Worm (Caenorhabditis elegans): ENCODE results near the gene msp-3.

Gene msp-3

ce11 chrII:4753133-4753532, 32.9 kb downstream of the msp-3 start, which contains the start of gene C27D9.1:
Gene C27D9.1 (plus strand): TSS chrII:4753413.
- no peak for TF ChIP-seq tra-4 (tag; optimal IDR thresholded peaks at IDR 0.05)
- TF ChIP-seq hmg-4 (GFP tag; optimal IDR thresholded peaks at IDR 0.05): no peak
- no peak for TF ChIP-seq B0310.2 (tag; optimal IDR thresholded peaks at IDR 0.05)
- no peak for TF ChIP-seq tbx-11 (GFP tag; IDR thresholded peaks at IDR 0.05)
- no peak for TF ChIP-seq tbx-37 (GFP tag; conservative IDR thresholded peaks at IDR 0.05)
- TF ChIP-seq F13C5.2 (tag; optimal IDR thresholded peaks at IDR 0.05): no peak
- TF ChIP-seq scrt-1 (GFP tag; IDR thresholded peaks at IDR 0.05): no peak
- no peak for TF ChIP-seq aly-1 (tag; optimal IDR thresholded peaks at IDR 0.05)
- TF ChIP-seq pes-1 (GFP tag; IDR thresholded peaks at IDR 0.05): no peak
- TF ChIP-seq hmbx-1 (tag; optimal IDR thresholded peaks at IDR 0.05): no peak
- no peak for TF ChIP-seq sea-1 (GFP tag; conservative IDR thresholded peaks at IDR 0.05)
- TF ChIP-seq hnd-1 (tag; optimal IDR thresholded peaks at IDR 0.05): no peak
- no peak for TF ChIP-seq ama-1 (optimal IDR thresholded peaks at IDR 0.05)
- no peak for TF ChIP-seq ets-7 (tag; optimal IDR thresholded peaks at IDR 0.05)
- TF ChIP-seq flt-1 (GFP tag; IDR thresholded peaks at IDR 0.05): no peak
- TF ChIP-seq ceh-13 (GFP tag; optimal IDR thresholded peaks at IDR 0.05): no peak
- TF ChIP-seq ceh-36 (tag; optimal IDR thresholded peaks at IDR 0.05): no peak

- TF ChIP-seq ceh-36 (tag; optimal IDR thresholded peaks at IDR 0.05) (no peak), tra-4 (tag; optimal IDR thresholded peaks at IDR 0.05) (no peak), tbx-11 (GFP tag; IDR thresholded peaks at IDR 0.05) (no peak), pes-1 (GFP tag; IDR thresholded peaks at IDR 0.05) (no peak), scrt-1 (GFP tag; IDR thresholded peaks at IDR 0.05) (no peak), F13C5.2 (tag; optimal IDR thresholded peaks at IDR 0.05) (no peak), ets-7 (tag; optimal IDR thresholded peaks at IDR 0.05) (no peak), flt-1 (GFP tag; IDR thresholded peaks at IDR 0.05) (no peak), ceh-13 (GFP tag; optimal IDR thresholded peaks at IDR 0.05) (no peak), aly-1 (tag; optimal IDR thresholded peaks at IDR 0.05) (no peak), hmg-4 (GFP tag; optimal IDR thresholded peaks at IDR 0.05) (no peak), hmbx-1 (tag; optimal IDR thresholded peaks at IDR 0.05) (no peak), B0310.2 (tag; optimal IDR thresholded peaks at IDR 0.05) (no peak), sea-1 (GFP tag; conservative IDR thresholded peaks at IDR 0.05) (no peak), hnd-1 (tag; optimal IDR thresholded peaks at IDR 0.05) (no peak), ama-1 (optimal IDR thresholded peaks at IDR 0.05) (no peak), tbx-37 (GFP tag; conservative IDR thresholded peaks at IDR 0.05) (no peak)
Observed at ce11 chrII:4752257-4752728, 33.8 kb downstream of the msp-3 start, which contains the start of gene F41C3.1. Gene F41C3.1 (plus strand): TSS chrII:4752307.

- TF ChIP-seq ceh-13 (GFP tag; optimal IDR thresholded peaks at IDR 0.05) (no peak), pes-1 (GFP tag; IDR thresholded peaks at IDR 0.05) (no peak), F13C5.2 (tag; optimal IDR thresholded peaks at IDR 0.05) (no peak), hnd-1 (tag; optimal IDR thresholded peaks at IDR 0.05) (no peak), aly-1 (tag; optimal IDR thresholded peaks at IDR 0.05) (no peak), tbx-11 (GFP tag; IDR thresholded peaks at IDR 0.05) (no peak), hmg-4 (GFP tag; optimal IDR thresholded peaks at IDR 0.05) (no peak), scrt-1 (GFP tag; IDR thresholded peaks at IDR 0.05) (no peak), sea-1 (GFP tag; conservative IDR thresholded peaks at IDR 0.05) (no peak), ama-1 (optimal IDR thresholded peaks at IDR 0.05) (no peak), B0310.2 (tag; optimal IDR thresholded peaks at IDR 0.05) (no peak)
Observed at ce11 chrII:4749581-4749980, 36.5 kb downstream of the msp-3 start, which contains the start of gene F41C3.2. Gene F41C3.2 (plus strand): TSS chrII:4749968.

DNA sequence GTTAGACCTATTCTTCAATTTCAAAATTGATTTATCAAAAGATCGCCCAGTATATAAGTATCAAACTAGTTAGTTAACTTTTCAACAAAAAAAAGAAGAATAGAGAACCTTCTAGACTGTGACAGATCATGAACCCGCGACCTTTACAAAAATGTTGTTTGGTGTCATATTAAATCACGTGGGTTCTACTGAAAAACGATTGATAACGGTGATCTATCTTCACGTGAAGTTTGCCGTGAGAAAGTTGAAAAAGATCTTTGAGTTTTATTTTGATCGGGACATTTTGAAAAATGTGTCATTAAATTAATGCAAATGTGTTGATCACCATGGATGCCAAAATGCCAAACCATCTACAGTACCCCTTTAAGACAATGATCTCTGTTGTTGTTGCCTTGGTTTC, 37.7 kb downstream of the msp-3 start:
- no peak for TF ChIP-seq F13C5.2 (tag; optimal IDR thresholded peaks at IDR 0.05)
- TF ChIP-seq flt-1 (GFP tag; IDR thresholded peaks at IDR 0.05): no peak
- no peak for TF ChIP-seq ama-1 (optimal IDR thresholded peaks at IDR 0.05)
- no peak for TF ChIP-seq hmg-4 (GFP tag; optimal IDR thresholded peaks at IDR 0.05)
- TF ChIP-seq sea-1 (GFP tag; conservative IDR thresholded peaks at IDR 0.05): no peak
- TF ChIP-seq B0310.2 (tag; optimal IDR thresholded peaks at IDR 0.05): no peak
- no peak for TF ChIP-seq aly-1 (tag; optimal IDR thresholded peaks at IDR 0.05)
- no peak for TF ChIP-seq ets-7 (tag; optimal IDR thresholded peaks at IDR 0.05)
- TF ChIP-seq hnd-1 (tag; optimal IDR thresholded peaks at IDR 0.05): no peak
- TF ChIP-seq pes-1 (GFP tag; IDR thresholded peaks at IDR 0.05): no peak
- no peak for TF ChIP-seq tbx-37 (GFP tag; conservative IDR thresholded peaks at IDR 0.05)
- no peak for TF ChIP-seq ceh-36 (tag; optimal IDR thresholded peaks at IDR 0.05)
- TF ChIP-seq scrt-1 (GFP tag; IDR thresholded peaks at IDR 0.05): no peak
- TF ChIP-seq tbx-11 (GFP tag; IDR thresholded peaks at IDR 0.05): no peak
- TF ChIP-seq tra-4 (tag; optimal IDR thresholded peaks at IDR 0.05): no peak
- no peak for TF ChIP-seq hmbx-1 (tag; optimal IDR thresholded peaks at IDR 0.05)
- TF ChIP-seq ceh-13 (GFP tag; optimal IDR thresholded peaks at IDR 0.05): no peak

ce11 chrII:4747697-4748096, 38.4 kb downstream of the msp-3 start:
- TF ChIP-seq aly-1 (tag; optimal IDR thresholded peaks at IDR 0.05) (no peak), tbx-11 (GFP tag; IDR thresholded peaks at IDR 0.05) (no peak), ceh-13 (GFP tag; optimal IDR thresholded peaks at IDR 0.05) (no peak), tra-4 (tag; optimal IDR thresholded peaks at IDR 0.05) (no peak), B0310.2 (tag; optimal IDR thresholded peaks at IDR 0.05) (no peak), ceh-36 (tag; optimal IDR thresholded peaks at IDR 0.05) (no peak), ama-1 (optimal IDR thresholded peaks at IDR 0.05) (no peak)

DNA sequence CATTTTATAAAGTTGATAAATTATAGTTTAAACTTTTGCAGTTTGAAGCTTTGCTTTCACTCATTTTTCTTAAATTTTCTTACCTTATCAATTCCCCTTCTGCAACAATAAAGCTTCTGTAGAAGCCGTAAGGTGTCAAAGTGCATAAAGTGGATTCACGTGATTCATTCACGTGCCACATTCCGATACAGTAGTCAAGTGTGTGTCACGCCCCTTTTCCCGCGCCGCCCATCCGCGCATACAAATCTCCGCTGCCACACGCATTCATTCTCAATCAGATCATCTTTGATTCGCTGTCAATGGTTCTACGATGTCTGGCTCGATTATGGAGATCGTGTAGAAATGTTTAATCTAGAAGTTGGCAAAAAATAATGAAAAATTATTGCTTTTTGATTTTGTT, 39.0 kb downstream of the msp-3 start:
- TF ChIP-seq aly-1 (tag; optimal IDR thresholded peaks at IDR 0.05) (no peak), scrt-1 (GFP tag; IDR thresholded peaks at IDR 0.05) (no peak), hmbx-1 (tag; optimal IDR thresholded peaks at IDR 0.05) (no peak), ama-1 (optimal IDR thresholded peaks at IDR 0.05) (no peak), tra-4 (tag; optimal IDR thresholded peaks at IDR 0.05) (no peak), pes-1 (GFP tag; IDR thresholded peaks at IDR 0.05) (no peak), tbx-11 (GFP tag; IDR thresholded peaks at IDR 0.05) (no peak), flt-1 (GFP tag; IDR thresholded peaks at IDR 0.05) (no peak), tbx-37 (GFP tag; conservative IDR thresholded peaks at IDR 0.05) (no peak), ceh-13 (GFP tag; optimal IDR thresholded peaks at IDR 0.05) (no peak), F13C5.2 (tag; optimal IDR thresholded peaks at IDR 0.05) (no peak), B0310.2 (tag; optimal IDR thresholded peaks at IDR 0.05) (no peak)

DNA sequence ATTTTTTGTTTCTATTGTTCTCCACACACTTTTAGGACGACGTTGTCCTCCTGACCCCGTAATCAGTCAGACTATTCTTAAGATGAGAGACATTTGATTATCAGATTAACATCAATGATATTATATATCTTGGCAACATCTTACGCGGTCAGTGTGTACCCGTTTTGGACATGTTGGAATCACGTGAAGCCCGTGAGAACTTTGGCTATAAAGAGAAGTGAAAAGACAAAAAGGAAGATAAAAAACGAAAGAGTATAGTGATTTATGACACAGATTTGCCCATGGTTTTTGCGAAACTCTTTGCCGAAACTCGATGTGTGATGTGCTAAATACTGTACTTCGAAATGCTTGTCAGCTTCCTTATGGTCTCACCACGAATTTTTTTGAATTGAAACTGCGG, 40.8 kb downstream of the msp-3 start:
- no peak for TF ChIP-seq tbx-37 (GFP tag; conservative IDR thresholded peaks at IDR 0.05)
- TF ChIP-seq hmbx-1 (tag; optimal IDR thresholded peaks at IDR 0.05): no peak
- no peak for TF ChIP-seq hmg-4 (GFP tag; optimal IDR thresholded peaks at IDR 0.05)
- no peak for TF ChIP-seq ets-7 (tag; optimal IDR thresholded peaks at IDR 0.05)
- TF ChIP-seq hnd-1 (tag; optimal IDR thresholded peaks at IDR 0.05): no peak

Data from whole organism, early embryonic.